Worm (Caenorhabditis elegans) whole organism, young adult: ENCODE measurements around the gene Y70C5A.2.
A peak's percentile ranks its signal among the peaks of the same experiment; 100 is the strongest.

Experiments used
- B0261.1 ChIP-seq: sonication (generic microtip); optimal IDR thresholded peaks from 2 replicates; lab custom pipeline; 2016; ENCODE audit warnings: mild to moderate bottlenecking, missing genetic modification characterization, moderate library complexity, missing compliant biosample characterization
- C17E4.6 ChIP-seq: fragments of 200-800 bp; sonication (Bioruptor generic); IDR thresholded peaks from 2 replicates; pipeline ENCODE4 v1.3.6; 2022; ENCODE audit warnings: missing genetic modification reagents, missing genetic modification characterization, missing compliant biosample characterization
- F23B12.7 ChIP-seq: sonication (generic microtip); optimal IDR thresholded peaks from 2 replicates; lab custom pipeline; 2017; ENCODE audit warnings: missing genetic modification characterization, mild to moderate bottlenecking, missing compliant biosample characterization, antibody characterized with exemption, moderate library complexity; ENCODE audit not compliant: insufficient read depth
- F33H1.4 ChIP-seq: fragments of 200-800 bp; sonication (Bioruptor generic); IDR thresholded peaks from 2 replicates; pipeline ENCODE4 v1.3.6; 2022; ENCODE audit warnings: missing genetic modification reagents, missing genetic modification characterization, missing compliant biosample characterization
- F39B2.1 ChIP-seq: fragments of 200-800 bp; sonication (Bioruptor generic); IDR thresholded peaks from 2 replicates; pipeline ENCODE4 v1.3.6; 2022; ENCODE audit warnings: missing genetic modification reagents, missing genetic modification characterization, missing compliant biosample characterization
- F52B5.7 ChIP-seq: sonication (generic microtip); optimal IDR thresholded peaks from 2 replicates; lab custom pipeline; 2016; ENCODE audit warnings: mild to moderate bottlenecking, missing genetic modification characterization, missing compliant biosample characterization
- K11D2.4 ChIP-seq: fragments of 200-800 bp; sonication (Bioruptor generic); IDR thresholded peaks from 2 replicates; pipeline ENCODE4 v1.3.6; 2022; ENCODE audit warnings: missing genetic modification reagents, missing genetic modification characterization, missing compliant biosample characterization
- K12H6.12 ChIP-seq: fragments of 200-800 bp; sonication (Bioruptor generic); optimal IDR thresholded peaks from 2 replicates; lab custom pipeline; 2018; ENCODE audit warnings: mild to moderate bottlenecking, missing genetic modification characterization, missing compliant biosample characterization
- T07F8.4 ChIP-seq: sonication (generic microtip); optimal IDR thresholded peaks from 2 replicates; lab custom pipeline; 2016; ENCODE audit warnings: mild to moderate bottlenecking, missing genetic modification characterization, moderate library complexity, missing compliant biosample characterization
- Y53F4B.3 ChIP-seq: fragments of 200-800 bp; sonication (Bioruptor generic); IDR thresholded peaks from 2 replicates; pipeline ENCODE4 v1.3.6; 2022; ENCODE audit warnings: missing genetic modification reagents, missing genetic modification characterization, missing compliant biosample characterization
- Y53G8AR.9 ChIP-seq: fragments of 200-800 bp; sonication (Bioruptor generic); conservative IDR thresholded peaks from 2 replicates; pipeline ENCODE4 v1.3.6; 2022; ENCODE audit warnings: missing genetic modification reagents, missing genetic modification characterization, missing compliant biosample characterization
- Y79H2A.3 ChIP-seq: fragments of 200-800 bp; sonication (Bioruptor generic); conservative IDR thresholded peaks from 2 replicates; pipeline ENCODE4 v1.3.6; 2022; ENCODE audit warnings: missing genetic modification reagents, missing genetic modification characterization, missing compliant biosample characterization
- aptf-2 ChIP-seq: fragments of 200-800 bp; sonication (Bioruptor generic); conservative IDR thresholded peaks from 2 replicates; pipeline ENCODE4 v1.3.6; 2022; ENCODE audit warnings: missing genetic modification reagents, missing genetic modification characterization, missing compliant biosample characterization
- aptf-3 ChIP-seq: fragments of 200-800 bp; sonication (Bioruptor generic); IDR thresholded peaks from 2 replicates; pipeline ENCODE4 v1.3.6; 2022; ENCODE audit warnings: missing genetic modification characterization, missing compliant biosample characterization
- attf-6 ChIP-seq: fragments of 200-800 bp; sonication (Bioruptor generic); IDR thresholded peaks from 2 replicates; pipeline ENCODE4 v1.3.6; 2022; ENCODE audit warnings: missing genetic modification reagents, missing genetic modification characterization, missing compliant biosample characterization
- ceh-100 ChIP-seq: fragments of 200-800 bp; sonication (Bioruptor generic); IDR thresholded peaks from 2 replicates; pipeline ENCODE4 v1.3.6; 2022; ENCODE audit warnings: missing genetic modification reagents, missing genetic modification characterization, missing compliant biosample characterization
- ceh-58 ChIP-seq: fragments of 200-800 bp; sonication (Bioruptor generic); IDR thresholded peaks from 2 replicates; pipeline ENCODE4 v1.3.6; 2022; ENCODE audit warnings: missing genetic modification characterization, missing compliant biosample characterization
- die-1 ChIP-seq: sonication (generic microtip); optimal IDR thresholded peaks from 2 replicates; lab custom pipeline; 2016; ENCODE audit warnings: missing genotype, mild to moderate bottlenecking, missing genetic modification characterization, missing compliant biosample characterization
- dpl-1 ChIP-seq: fragments of 150-350 bp; optimal IDR thresholded peaks from 2 replicates; lab custom pipeline; 2014; ENCODE audit warnings: missing biosample characterization, missing genetic modification reagents, missing genetic modification characterization
- egl-18 ChIP-seq: fragments of 200-800 bp; sonication (Bioruptor generic); IDR thresholded peaks from 2 replicates; pipeline ENCODE4 v1.3.6; 2022; ENCODE audit warnings: missing genetic modification reagents, missing genetic modification characterization, missing compliant biosample characterization
- ekl-4 ChIP-seq: fragments of 200-800 bp; sonication (Bioruptor generic); IDR thresholded peaks from 2 replicates; pipeline ENCODE4 v1.3.6; 2022; ENCODE audit warnings: missing genetic modification reagents, missing genetic modification characterization, missing compliant biosample characterization
- gei-17 ChIP-seq: fragments of 200-800 bp; sonication (Bioruptor generic); optimal IDR thresholded peaks from 2 replicates; lab custom pipeline; 2018; ENCODE audit warnings: mild to moderate bottlenecking, missing genetic modification characterization, missing compliant biosample characterization
- hlh-26 ChIP-seq: fragments of 200-800 bp; sonication (Bioruptor generic); conservative IDR thresholded peaks from 2 replicates; pipeline ENCODE4 v1.3.6; 2022; ENCODE audit warnings: missing genetic modification reagents, missing genetic modification characterization, missing compliant biosample characterization
- hsf-1 ChIP-seq: fragments of 200-800 bp; sonication (Bioruptor generic); IDR thresholded peaks from 2 replicates; pipeline ENCODE4 v1.3.6; 2022; ENCODE audit warnings: missing genetic modification reagents, missing genetic modification characterization, missing compliant biosample characterization
- let-526 ChIP-seq: fragments of 200-800 bp; sonication (Bioruptor generic); IDR thresholded peaks from 2 replicates; pipeline ENCODE4 v1.3.6; 2022; ENCODE audit warnings: missing genetic modification reagents, missing genetic modification characterization, missing compliant biosample characterization
- lin-54 ChIP-seq: fragments of 200-800 bp; sonication (Bioruptor generic); optimal IDR thresholded peaks from 2 replicates; lab custom pipeline; 2018; ENCODE audit warnings: mild to moderate bottlenecking, missing genetic modification characterization, missing compliant biosample characterization
- lir-1 ChIP-seq: fragments of 200-800 bp; sonication (Bioruptor generic); conservative IDR thresholded peaks from 2 replicates; pipeline ENCODE4 v1.3.6; 2022; ENCODE audit warnings: missing genetic modification reagents, missing genetic modification characterization, missing compliant biosample characterization
- lsy-27 ChIP-seq: sonication (generic microtip); optimal IDR thresholded peaks from 2 replicates; lab custom pipeline; 2017; ENCODE audit warnings: missing genetic modification characterization, mild to moderate bottlenecking, missing compliant biosample characterization, antibody characterized with exemption, missing genotype, borderline replicate concordance; ENCODE audit not compliant: insufficient read depth
- madf-10 ChIP-seq: sonication (generic microtip); optimal IDR thresholded peaks from 2 replicates; lab custom pipeline; 2016; ENCODE audit warnings: mild to moderate bottlenecking, missing genetic modification characterization, missing compliant biosample characterization
- madf-6 ChIP-seq: fragments of 200-800 bp; sonication (Bioruptor generic); IDR thresholded peaks from 2 replicates; pipeline ENCODE4 v1.3.6; 2022; ENCODE audit warnings: missing genetic modification reagents, missing genetic modification characterization, missing compliant biosample characterization
- mcd-1 ChIP-seq: fragments of 200-800 bp; sonication (Bioruptor generic); IDR thresholded peaks from 2 replicates; pipeline ENCODE4 v1.3.6; 2022; ENCODE audit warnings: missing genetic modification reagents, missing genetic modification characterization, missing compliant biosample characterization
- mes-4 ChIP-seq: sonication (generic microtip); optimal IDR thresholded peaks from 2 replicates; lab custom pipeline; 2016; ENCODE audit warnings: missing genotype, missing genetic modification characterization, missing compliant biosample characterization
- nfya-2 ChIP-seq: fragments of 200-800 bp; sonication (Bioruptor generic); IDR thresholded peaks from 2 replicates; pipeline ENCODE4 v1.3.6; 2022; ENCODE audit warnings: missing genetic modification reagents, missing genetic modification characterization, missing compliant biosample characterization
- nhr-80 ChIP-seq: sonication (generic microtip); optimal IDR thresholded peaks from 2 replicates; lab custom pipeline; 2016; ENCODE audit warnings: missing genetic modification characterization, missing compliant biosample characterization
- pha-4 ChIP-seq: fragments of 150-350 bp; sonication (generic microtip); optimal IDR thresholded peaks from 2 replicates; lab custom pipeline; 2014; ENCODE audit warnings: missing biosample characterization, missing genetic modification reagents, missing genetic modification characterization
- rec-8 ChIP-seq, 2 experiments: sonication (generic microtip); optimal IDR thresholded peaks; 2 replicates each; lab custom pipeline; 2016; ENCODE audit warnings: mild to moderate bottlenecking in 2 of 2, missing genetic modification characterization in 2 of 2, missing genetic modification reagents in 2 of 2, missing genotype in 2 of 2, missing biosample characterization in 1 of 2, missing compliant biosample characterization in 1 of 2, moderate library complexity in 1 of 2
- sdz-38 ChIP-seq: sonication (generic microtip); optimal IDR thresholded peaks from 2 replicates; lab custom pipeline; 2016; ENCODE audit warnings: missing genotype, missing genetic modification characterization, missing compliant biosample characterization
- snpc-1.1 ChIP-seq: sonication (generic microtip); optimal IDR thresholded peaks from 2 replicates; lab custom pipeline; 2017; ENCODE audit warnings: missing genetic modification characterization, mild to moderate bottlenecking, missing compliant biosample characterization, antibody characterized with exemption, moderate library complexity, missing genotype, missing genetic modification reagents; ENCODE audit not compliant: insufficient read depth
- snpc-1.3 ChIP-seq: sonication (generic microtip); optimal IDR thresholded peaks from 2 replicates; lab custom pipeline; 2017; ENCODE audit warnings: missing genetic modification characterization, mild to moderate bottlenecking, missing compliant biosample characterization, antibody characterized with exemption, moderate library complexity, missing genotype, missing genetic modification reagents; ENCODE audit not compliant: insufficient read depth
- tbp1 ChIP-seq: fragments of 200-800 bp; sonication (Bioruptor generic); optimal IDR thresholded peaks from 2 replicates; lab custom pipeline; 2018; ENCODE audit warnings: mild to moderate bottlenecking, missing genetic modification characterization, missing compliant biosample characterization
- zim-3 ChIP-seq: sonication (generic microtip); optimal IDR thresholded peaks from 2 replicates; lab custom pipeline; 2017; ENCODE audit warnings: mild to moderate bottlenecking, missing genetic modification characterization, moderate library complexity, missing compliant biosample characterization
- ztf-25 ChIP-seq: fragments of 200-800 bp; sonication (Bioruptor generic); IDR thresholded peaks from 2 replicates; pipeline ENCODE4 v1.3.6; 2022; ENCODE audit warnings: missing genetic modification reagents, missing genetic modification characterization, missing compliant biosample characterization

Gene Y70C5A.2

DNA sequence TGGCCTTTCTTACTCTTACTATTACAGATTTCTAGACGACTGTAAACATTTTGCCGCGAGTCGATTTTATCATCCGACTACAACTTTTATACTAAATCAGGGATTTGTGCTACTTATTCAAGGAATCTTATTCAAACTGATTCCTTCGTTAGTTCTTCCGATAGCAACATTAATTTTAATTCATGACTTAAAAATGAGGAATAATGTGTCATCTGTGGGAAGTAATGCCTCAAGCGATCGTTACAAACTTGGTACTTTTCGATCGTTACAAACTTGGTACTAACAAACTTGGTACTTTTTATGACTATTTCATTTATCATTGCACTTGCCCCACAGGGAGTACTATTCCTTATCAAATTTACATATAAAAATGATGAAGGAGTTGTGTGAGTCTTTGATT, 5.5 kb downstream of the Y70C5A.2 start, which contains the start of gene Y70C5A.4:
TSS of gene Y70C5A.4 (plus strand) at position 301 of the 400 bp plus-strand sequence.
- no peak for TF ChIP-seq F33H1.4
- no peak for TF ChIP-seq let-526
- no peak for TF ChIP-seq snpc-1.1
- no peak for TF ChIP-seq ceh-58 (GFP tag; lab: Robert Waterston, UW)
- TF ChIP-seq sdz-38 (tag; lab: Kevin White, UChicago), result no peak
- TF ChIP-seq gei-17 (GFP tag; lab: Kevin White, UChicago), result no peak
- TF ChIP-seq F39B2.1, result no peak
- no peak for TF ChIP-seq K12H6.12 (tag; lab: Kevin White, UChicago)
- TF ChIP-seq madf-10, result no peak
- no peak for TF ChIP-seq C17E4.6 (GFP tag; lab: Robert Waterston, UW)
- TF ChIP-seq K11D2.4 (GFP tag; lab: Robert Waterston, UW), result no peak
- no peak for TF ChIP-seq aptf-3
- TF ChIP-seq lin-54 (GFP tag; lab: Kevin White, UChicago), result no peak
- no peak for TF ChIP-seq hlh-26 (GFP tag; lab: Robert Waterston, UW)
- TF ChIP-seq T07F8.4, result no peak

DNA sequence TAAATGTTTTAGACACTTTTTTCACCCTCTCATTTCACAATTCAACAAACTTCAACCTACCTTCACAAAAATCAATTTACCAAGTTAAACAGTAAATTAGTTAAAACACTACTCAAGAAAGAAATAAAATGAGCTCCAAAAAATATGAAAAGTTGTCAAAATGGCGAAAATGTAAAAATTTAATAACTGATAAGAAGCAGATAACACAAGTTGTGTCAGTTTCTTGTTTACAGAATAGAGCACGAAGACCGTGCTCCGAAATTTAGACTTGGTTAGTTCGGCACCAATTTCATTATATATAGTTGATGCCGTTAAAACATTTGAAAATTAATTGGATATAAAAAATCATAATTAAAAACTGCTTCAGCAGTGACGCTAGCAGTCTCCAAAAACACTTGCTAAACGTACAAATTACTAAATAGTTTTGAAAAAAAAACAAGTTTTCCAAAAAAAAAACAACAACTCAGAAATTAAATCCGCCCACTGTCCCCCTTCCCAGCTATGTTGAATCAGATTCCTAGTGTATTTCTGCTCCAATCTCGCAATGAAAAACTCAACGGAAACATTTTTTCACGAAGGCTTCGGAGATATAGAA, 12.1 kb downstream of the Y70C5A.2 start, which contains the start of gene srw-54:
TSS of gene srw-54 (plus strand) at position 545 of the 595 bp plus-strand sequence.
- TF ChIP-seq ztf-25 (GFP tag; lab: Robert Waterston, UW) (no peak), nhr-80 (peak; percentile 8)

DNA sequence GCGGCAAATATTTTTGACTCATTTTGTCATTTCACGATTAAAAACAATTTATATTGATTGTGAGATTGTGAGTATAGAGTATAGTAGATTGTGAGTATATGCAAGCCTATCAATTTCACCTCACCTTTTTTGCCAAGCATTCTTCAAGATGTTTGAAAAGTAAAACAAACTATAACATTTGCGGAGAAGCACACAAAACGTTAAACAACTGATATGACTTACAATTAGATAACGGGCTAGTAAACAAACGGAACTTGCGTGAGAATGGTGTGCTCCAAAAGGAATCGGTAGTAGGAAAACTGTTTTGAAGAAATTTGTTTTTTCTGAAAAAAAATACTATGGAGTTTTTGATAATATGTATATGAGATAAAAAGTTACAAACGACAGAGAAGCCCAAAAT, 12.9 kb downstream of the Y70C5A.2 start:
- TF ChIP-seq nhr-80 (peak; percentile 42), F52B5.7 (tag; lab: Kevin White, UChicago) (no peak), ceh-58 (GFP tag; lab: Robert Waterston, UW) (no peak)

DNA sequence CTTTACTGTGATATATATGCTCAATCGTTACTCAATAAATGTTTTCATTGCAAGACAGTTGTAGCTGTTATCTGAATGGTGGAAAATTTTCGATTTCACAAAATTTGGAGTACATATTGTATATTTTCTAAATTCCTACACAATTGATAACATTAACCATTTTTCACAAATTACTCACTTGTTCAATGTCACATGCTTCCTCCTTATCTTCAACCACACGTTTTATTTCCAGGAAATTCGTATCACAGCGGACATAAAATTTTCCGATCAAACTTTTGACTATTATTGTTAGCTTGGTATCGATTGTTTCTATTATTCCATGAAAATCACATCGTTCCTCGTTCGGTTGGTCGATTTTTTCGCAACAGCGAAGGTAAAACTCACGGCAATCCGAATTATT, 14.5 kb downstream of the Y70C5A.2 start:
- TF ChIP-seq aptf-3 (no peak), K11D2.4 (GFP tag; lab: Robert Waterston, UW) (no peak), ceh-100 (GFP tag; lab: Robert Waterston, UW) (no peak), Y53F4B.3 (GFP tag; lab: Robert Waterston, UW) (no peak), dpl-1 (GFP tag; lab: Kevin White, UChicago) (no peak), lir-1 (no peak), pha-4 (tag; lab: Kevin White, UChicago) (no peak), aptf-2 (GFP tag; lab: Robert Waterston, UW) (no peak), zim-3 (tag; lab: Kevin White, UChicago) (no peak), B0261.1 (tag; lab: Kevin White, UChicago) (no peak), Y53G8AR.9 (GFP tag; lab: Robert Waterston, UW) (no peak), attf-6 (GFP tag; lab: Robert Waterston, UW) (no peak), madf-6 (GFP tag; lab: Robert Waterston, UW) (no peak), ztf-25 (GFP tag; lab: Robert Waterston, UW) (no peak), hlh-26 (GFP tag; lab: Robert Waterston, UW) (no peak)

DNA sequence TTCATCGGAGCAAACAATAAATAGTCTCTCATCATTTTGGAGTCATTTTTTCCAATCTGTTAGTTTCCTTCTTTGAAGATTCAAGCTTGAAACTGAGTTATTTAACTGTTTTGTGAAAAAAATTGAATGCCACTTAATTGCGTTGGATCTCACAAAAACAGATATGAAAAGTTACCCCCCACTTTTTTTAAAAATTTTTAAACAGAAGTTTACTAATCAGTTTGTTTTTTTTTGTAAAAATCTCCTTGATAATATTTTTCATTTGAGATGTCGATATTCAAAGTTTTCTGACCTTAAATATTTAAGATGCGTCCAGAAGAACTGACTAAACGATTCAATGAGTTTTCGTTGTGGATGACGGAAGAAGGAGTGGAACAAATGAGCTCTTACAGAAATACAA, 16.7 kb downstream of the Y70C5A.2 start, which contains the start of gene Y32B12C.1:
TSS of gene Y32B12C.1 (plus strand) at position 301 of the 400 bp plus-strand sequence.
- no peak for TF ChIP-seq snpc-1.3 (tag; lab: Kevin White, UChicago)
- no peak for TF ChIP-seq lsy-27
- TF ChIP-seq Y79H2A.3 (GFP tag; lab: Robert Waterston, UW), result no peak
- no peak for TF ChIP-seq mcd-1
- TF ChIP-seq egl-18 (GFP tag; lab: Robert Waterston, UW), result no peak
- TF ChIP-seq nfya-2 (GFP tag; lab: Robert Waterston, UW), result no peak
- no peak for TF ChIP-seq F23B12.7 (tag; lab: Kevin White, UChicago)
- no peak for TF ChIP-seq rec-8 (tag; optimal IDR thresholded peaks at IDR 0.05; lab: Kevin White, UChicago)
- no peak for TF ChIP-seq mes-4 (tag; lab: Kevin White, UChicago)
- no peak for TF ChIP-seq gei-17 (GFP tag; lab: Kevin White, UChicago)
- no peak for TF ChIP-seq hsf-1 (GFP tag; lab: Robert Waterston, UW)
- TF ChIP-seq tbp1 (GFP tag; lab: Kevin White, UChicago), result no peak
- no peak for TF ChIP-seq ekl-4 (GFP tag; lab: Robert Waterston, UW)
- no peak for TF ChIP-seq die-1 (tag; lab: Kevin White, UChicago)
